Worm (Caenorhabditis elegans): ENCODE measurements around the gene H43I07.4.

The H43I07.4 gene

ce11 chrV:4240292-4240691 lies 24.3 kb downstream of the H43I07.4 start, which contains the start of gene srh-204:
TSS of gene srh-204 (minus strand) at chrV:4240392.
- no peak for TF ChIP-seq tbx-37 (GFP tag; conservative IDR thresholded peaks at IDR 0.05)
- TF ChIP-seq tra-4 (tag; optimal IDR thresholded peaks at IDR 0.05) = no peak
- TF ChIP-seq hnd-1 (tag; optimal IDR thresholded peaks at IDR 0.05) = no peak
- TF ChIP-seq hmg-4 (GFP tag; optimal IDR thresholded peaks at IDR 0.05) = no peak
- no peak for TF ChIP-seq ceh-13 (GFP tag; optimal IDR thresholded peaks at IDR 0.05)

DNA sequence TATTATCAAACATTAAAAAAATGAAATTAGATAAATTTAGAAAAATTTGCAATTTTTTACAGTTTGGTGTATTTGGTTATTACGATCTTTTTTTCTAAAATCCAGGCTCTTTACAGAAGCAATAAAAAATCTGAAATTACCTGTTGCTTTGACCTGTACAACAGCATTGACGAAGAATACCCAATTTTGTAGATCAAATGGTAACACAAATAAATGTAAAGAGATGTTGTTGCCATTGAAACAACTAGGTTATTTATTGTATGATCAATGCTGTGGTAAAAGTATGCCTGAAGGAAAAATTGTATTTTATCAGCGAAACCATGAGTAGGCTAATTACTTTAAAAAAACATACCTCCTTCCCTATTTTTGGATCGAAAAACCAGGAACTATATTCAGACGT lies 25.6 kb downstream of the H43I07.4 start:
- no peak for TF ChIP-seq hmbx-1 (tag; optimal IDR thresholded peaks at IDR 0.05)

- no peak for TF ChIP-seq tra-4 (tag; optimal IDR thresholded peaks at IDR 0.05)
- no peak for TF ChIP-seq ceh-13 (GFP tag; optimal IDR thresholded peaks at IDR 0.05)
- TF ChIP-seq pes-1 (GFP tag; IDR thresholded peaks at IDR 0.05) = no peak
- no peak for TF ChIP-seq aly-1 (tag; optimal IDR thresholded peaks at IDR 0.05)
- no peak for TF ChIP-seq ets-7 (tag; optimal IDR thresholded peaks at IDR 0.05)
- TF ChIP-seq hnd-1 (tag; optimal IDR thresholded peaks at IDR 0.05) = no peak
- no peak for TF ChIP-seq tbx-11 (GFP tag; IDR thresholded peaks at IDR 0.05)
- TF ChIP-seq ceh-36 (tag; optimal IDR thresholded peaks at IDR 0.05) = no peak
- TF ChIP-seq tbx-37 (GFP tag; conservative IDR thresholded peaks at IDR 0.05) = no peak
- no peak for TF ChIP-seq F13C5.2 (tag; optimal IDR thresholded peaks at IDR 0.05)
- no peak for TF ChIP-seq scrt-1 (GFP tag; IDR thresholded peaks at IDR 0.05)
- no peak for TF ChIP-seq sea-1 (GFP tag; conservative IDR thresholded peaks at IDR 0.05)
- no peak for TF ChIP-seq flt-1 (GFP tag; IDR thresholded peaks at IDR 0.05)
- no peak for TF ChIP-seq hmg-4 (GFP tag; optimal IDR thresholded peaks at IDR 0.05)
Observed at ce11 chrV:4242431-4242830, 26.5 kb downstream of the H43I07.4 start, which contains the start of gene srt-12. TSS of gene srt-12 (minus strand) at chrV:4242531.

DNA sequence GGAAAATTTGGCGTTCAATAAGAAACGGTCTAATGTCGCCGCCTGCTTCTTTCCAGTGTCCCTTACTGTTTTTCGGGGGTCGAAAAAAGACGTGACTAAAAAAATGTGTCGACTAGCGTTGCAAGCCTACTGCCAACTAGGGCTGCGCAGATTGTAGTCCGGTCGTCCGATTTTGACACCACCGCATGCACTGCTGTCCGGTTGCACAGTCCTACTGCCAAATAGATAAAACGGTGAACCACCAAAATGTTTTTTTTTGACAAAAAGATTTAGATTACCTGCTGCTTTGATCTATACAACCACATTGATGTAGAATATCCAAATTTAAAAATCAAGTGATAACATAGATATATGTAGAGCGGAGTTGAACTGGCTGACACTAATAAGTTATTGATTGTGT lies 32.4 kb downstream of the H43I07.4 start:
- no peak for TF ChIP-seq sea-1 (GFP tag; conservative IDR thresholded peaks at IDR 0.05)
- TF ChIP-seq pes-1 (GFP tag; IDR thresholded peaks at IDR 0.05) = no peak
- no peak for TF ChIP-seq tbx-37 (GFP tag; conservative IDR thresholded peaks at IDR 0.05)
- TF ChIP-seq aly-1 (tag; optimal IDR thresholded peaks at IDR 0.05) = no peak
- no peak for TF ChIP-seq hnd-1 (tag; optimal IDR thresholded peaks at IDR 0.05)
- no peak for TF ChIP-seq scrt-1 (GFP tag; IDR thresholded peaks at IDR 0.05)
- TF ChIP-seq ceh-36 (tag; optimal IDR thresholded peaks at IDR 0.05) = no peak
- TF ChIP-seq B0310.2 (tag; optimal IDR thresholded peaks at IDR 0.05) = no peak
- TF ChIP-seq F13C5.2 (tag; optimal IDR thresholded peaks at IDR 0.05) = no peak
- no peak for TF ChIP-seq tra-4 (tag; optimal IDR thresholded peaks at IDR 0.05)
- no peak for TF ChIP-seq hmg-4 (GFP tag; optimal IDR thresholded peaks at IDR 0.05)
- no peak for TF ChIP-seq ama-1 (optimal IDR thresholded peaks at IDR 0.05)

DNA sequence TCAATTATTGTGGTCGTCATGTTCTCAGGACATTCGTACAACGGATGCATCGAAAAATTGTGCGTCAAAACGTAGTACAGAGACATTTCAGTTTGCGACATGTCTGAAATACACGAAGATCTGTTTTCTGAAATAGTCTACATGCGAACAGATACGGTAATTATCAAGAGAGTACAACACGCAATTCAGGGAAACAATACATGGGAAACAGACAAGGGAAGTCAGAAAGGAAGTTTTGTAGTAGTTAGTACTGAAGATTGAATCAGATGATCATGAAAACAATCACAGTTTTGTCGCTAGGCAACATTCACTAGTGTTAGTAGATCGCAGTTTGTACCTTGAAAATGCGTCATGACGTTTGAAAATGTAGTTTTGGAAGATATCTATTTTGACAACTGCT lies 34.1 kb downstream of the H43I07.4 start, which contains the start of gene srt-13:
TSS of gene srt-13 (minus strand) at position 101 of the 400 bp plus-strand sequence.
- TF ChIP-seq tbx-11 (GFP tag; IDR thresholded peaks at IDR 0.05) (no peak), aly-1 (tag; optimal IDR thresholded peaks at IDR 0.05) (no peak), F13C5.2 (tag; optimal IDR thresholded peaks at IDR 0.05) (no peak), sea-1 (GFP tag; conservative IDR thresholded peaks at IDR 0.05) (no peak), hmbx-1 (tag; optimal IDR thresholded peaks at IDR 0.05) (no peak), ceh-36 (tag; optimal IDR thresholded peaks at IDR 0.05) (no peak), B0310.2 (tag; optimal IDR thresholded peaks at IDR 0.05) (no peak), ets-7 (tag; optimal IDR thresholded peaks at IDR 0.05) (no peak), scrt-1 (GFP tag; IDR thresholded peaks at IDR 0.05) (no peak), tra-4 (tag; optimal IDR thresholded peaks at IDR 0.05) (no peak)

DNA sequence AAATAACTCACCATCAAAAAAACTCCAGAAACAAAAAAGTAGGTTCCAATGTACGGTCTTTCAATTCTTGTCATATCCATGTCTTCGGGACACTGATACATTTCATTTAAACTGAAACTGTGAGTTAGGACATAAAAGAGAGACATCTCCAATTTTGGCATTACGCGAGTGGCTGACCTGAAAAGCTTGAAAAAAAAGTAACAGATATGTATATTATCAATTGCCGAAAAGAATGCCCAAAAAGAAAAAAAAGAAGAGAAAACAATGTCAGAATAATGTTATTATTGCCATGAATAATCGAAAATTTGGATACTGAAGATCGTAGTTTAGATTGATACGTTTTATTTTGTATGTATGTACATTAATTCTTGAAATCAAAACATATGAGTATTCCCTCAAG lies 40.5 kb downstream of the H43I07.4 start, which contains the start of gene srt-14:
TSS of gene srt-14 (minus strand) at position 101 of the 400 bp plus-strand sequence.
- no peak for TF ChIP-seq tbx-37 (GFP tag; conservative IDR thresholded peaks at IDR 0.05)
- no peak for TF ChIP-seq hmbx-1 (tag; optimal IDR thresholded peaks at IDR 0.05)
- no peak for TF ChIP-seq B0310.2 (tag; optimal IDR thresholded peaks at IDR 0.05)
- no peak for TF ChIP-seq ama-1 (optimal IDR thresholded peaks at IDR 0.05)
- TF ChIP-seq pes-1 (GFP tag; IDR thresholded peaks at IDR 0.05) = no peak
- no peak for TF ChIP-seq aly-1 (tag; optimal IDR thresholded peaks at IDR 0.05)

DNA sequence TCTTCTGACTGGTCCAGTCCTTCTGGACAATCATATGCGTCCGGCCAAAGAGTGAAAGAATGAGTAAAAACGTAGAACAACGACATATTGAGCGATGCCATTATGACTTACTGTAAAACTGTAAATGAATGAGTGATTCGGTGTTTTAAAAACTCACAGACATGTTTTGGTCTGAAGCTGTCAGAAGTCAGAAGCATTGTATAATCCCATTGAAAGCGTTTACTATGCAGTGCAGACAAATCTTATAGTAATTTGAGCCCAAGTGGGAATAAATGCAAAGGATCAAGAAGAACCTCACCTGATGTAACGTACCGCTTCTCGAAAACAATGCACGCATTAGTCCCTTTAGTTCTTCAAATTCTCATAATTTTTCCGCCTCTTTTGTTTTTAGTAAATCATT lies 44.1 kb downstream of the H43I07.4 start, which contains the start of gene srt-3:
TSS of gene srt-3 (minus strand) at position 101 of the 400 bp plus-strand sequence.
- TF ChIP-seq tra-4 (tag; optimal IDR thresholded peaks at IDR 0.05) (no peak), tbx-11 (GFP tag; IDR thresholded peaks at IDR 0.05) (no peak), sea-1 (GFP tag; conservative IDR thresholded peaks at IDR 0.05) (no peak), hnd-1 (tag; optimal IDR thresholded peaks at IDR 0.05) (no peak), ama-1 (optimal IDR thresholded peaks at IDR 0.05) (no peak), aly-1 (tag; optimal IDR thresholded peaks at IDR 0.05) (no peak), ets-7 (tag; optimal IDR thresholded peaks at IDR 0.05) (no peak), flt-1 (GFP tag; IDR thresholded peaks at IDR 0.05) (no peak), hmg-4 (GFP tag; optimal IDR thresholded peaks at IDR 0.05) (no peak), ceh-36 (tag; optimal IDR thresholded peaks at IDR 0.05) (no peak), ceh-13 (GFP tag; optimal IDR thresholded peaks at IDR 0.05) (no peak), F13C5.2 (tag; optimal IDR thresholded peaks at IDR 0.05) (no peak)

- TF ChIP-seq scrt-1 (GFP tag; IDR thresholded peaks at IDR 0.05) = no peak
- no peak for TF ChIP-seq ceh-36 (tag; optimal IDR thresholded peaks at IDR 0.05)
- TF ChIP-seq B0310.2 (tag; optimal IDR thresholded peaks at IDR 0.05) = no peak
- TF ChIP-seq ama-1 (optimal IDR thresholded peaks at IDR 0.05) = no peak
- TF ChIP-seq tbx-37 (GFP tag; conservative IDR thresholded peaks at IDR 0.05) = no peak
- no peak for TF ChIP-seq tra-4 (tag; optimal IDR thresholded peaks at IDR 0.05)
- no peak for TF ChIP-seq pes-1 (GFP tag; IDR thresholded peaks at IDR 0.05)
- TF ChIP-seq aly-1 (tag; optimal IDR thresholded peaks at IDR 0.05) = no peak
- no peak for TF ChIP-seq sea-1 (GFP tag; conservative IDR thresholded peaks at IDR 0.05)
- TF ChIP-seq flt-1 (GFP tag; IDR thresholded peaks at IDR 0.05) = no peak
- no peak for TF ChIP-seq hmbx-1 (tag; optimal IDR thresholded peaks at IDR 0.05)
- no peak for TF ChIP-seq F13C5.2 (tag; optimal IDR thresholded peaks at IDR 0.05)
- TF ChIP-seq ceh-13 (GFP tag; optimal IDR thresholded peaks at IDR 0.05) = no peak
- no peak for TF ChIP-seq tbx-11 (GFP tag; IDR thresholded peaks at IDR 0.05)
- no peak for TF ChIP-seq hnd-1 (tag; optimal IDR thresholded peaks at IDR 0.05)
- TF ChIP-seq ets-7 (tag; optimal IDR thresholded peaks at IDR 0.05) = no peak
- no peak for TF ChIP-seq hmg-4 (GFP tag; optimal IDR thresholded peaks at IDR 0.05)
Observed at ce11 chrV:4261385-4261784, 45.4 kb downstream of the H43I07.4 start.

Measured in whole organism, early embryonic.